Worm (Caenorhabditis elegans): ENCODE data around the gene cct-4.

DNA sequence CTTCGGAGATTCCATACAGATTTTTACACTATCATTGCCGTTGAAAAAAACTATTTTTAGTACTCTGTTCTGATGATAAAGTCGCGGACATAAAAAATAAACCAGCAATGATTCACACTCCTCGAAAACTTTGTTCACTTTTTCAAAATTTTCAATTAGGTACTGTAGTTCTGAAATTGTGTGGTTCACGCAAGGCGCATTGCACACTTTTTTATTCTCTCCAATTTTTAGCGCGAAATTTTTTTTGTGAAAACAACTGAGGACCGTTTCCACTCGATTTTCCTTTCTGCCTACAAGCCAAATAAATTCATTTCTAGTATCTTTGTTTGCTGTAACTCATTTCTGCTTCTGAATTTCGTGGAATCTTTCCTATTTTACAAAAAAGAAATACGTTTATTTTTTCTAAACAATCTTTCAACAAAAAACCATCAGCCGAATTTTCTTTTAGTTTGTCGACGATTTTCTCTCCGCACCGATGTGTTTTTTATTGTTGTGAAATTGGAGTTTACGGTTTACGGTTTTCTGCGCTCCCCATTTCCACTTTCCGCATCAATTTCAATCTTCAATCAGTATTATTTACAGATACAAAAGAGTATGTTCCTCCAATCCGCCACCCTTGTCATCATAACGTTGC lies 30.2 kb upstream of the cct-4 start, which contains the start of gene F35C11.5:
- no peak for TF ChIP-seq skn-1 (tag; optimal IDR thresholded peaks at IDR 0.05)
- TF ChIP-seq sptf-1 (tag; optimal IDR thresholded peaks at IDR 0.05): no peak
- TF ChIP-seq egl-27 (tag; optimal IDR thresholded peaks at IDR 0.05): no peak
- no peak for TF ChIP-seq snpc-4 (tag; optimal IDR thresholded peaks at IDR 0.05)
